Fruit fly (Drosophila melanogaster) whole organism, embryonic: ENCODE results near the gene Lrr47.

ENCODE experiments used
- CG11560 ChIP-seq: fragments of 200-800 bp; sonication (Bioruptor generic); IDR thresholded peaks from 3 replicates; pipeline ENCODE4 v1.3.6; 2022; ENCODE audit warnings: missing biosample characterization, missing genetic modification characterization
- CG14860 ChIP-seq: fragments of 200-800 bp; sonication (Bioruptor generic); IDR thresholded peaks from 3 replicates; pipeline ENCODE4 v1.3.6; 2022; ENCODE audit warnings: missing biosample characterization, missing genetic modification characterization; ENCODE audit not compliant: partially characterized antibody
- Scr ChIP-seq: fragments of 200-800 bp; sonication (Bioruptor generic); IDR thresholded peaks from 2 replicates; pipeline ENCODE4 v1.3.6; 2022; ENCODE audit warnings: missing biosample characterization, missing genetic modification characterization; ENCODE audit not compliant: partially characterized antibody
- gce ChIP-seq: fragments of 200-800 bp; sonication (Bioruptor generic); IDR thresholded peaks from 3 replicates; pipeline ENCODE4 v1.3.6; 2022; ENCODE audit warnings: missing biosample characterization, missing genetic modification characterization

dm6 chr2L:10544421-10545120 is 27.4 kb downstream of the Lrr47 start, which contains the start of gene Trim9:
- TF ChIP-seq Scr (GFP tag; lab: Robert Waterston, UW): no peak
- no peak for TF ChIP-seq CG11560 (tag; lab: Robert Waterston, UW)
- TF ChIP-seq gce (GFP tag; lab: Robert Waterston, UW): no peak
- TF ChIP-seq CG14860 (GFP tag; lab: Robert Waterston, UW): no peak
